Fruit fly (Drosophila melanogaster) whole organism: ENCODE data around the gene CG43390.

Source experiments
- Dll ChIP-seq: fragments of >200 bp; optimal IDR thresholded peaks from 2 replicates; lab custom pipeline; 2017
- psq ChIP-seq: fragments of >200 bp; optimal IDR thresholded peaks from 2 replicates; lab custom pipeline; 2017

DNA sequence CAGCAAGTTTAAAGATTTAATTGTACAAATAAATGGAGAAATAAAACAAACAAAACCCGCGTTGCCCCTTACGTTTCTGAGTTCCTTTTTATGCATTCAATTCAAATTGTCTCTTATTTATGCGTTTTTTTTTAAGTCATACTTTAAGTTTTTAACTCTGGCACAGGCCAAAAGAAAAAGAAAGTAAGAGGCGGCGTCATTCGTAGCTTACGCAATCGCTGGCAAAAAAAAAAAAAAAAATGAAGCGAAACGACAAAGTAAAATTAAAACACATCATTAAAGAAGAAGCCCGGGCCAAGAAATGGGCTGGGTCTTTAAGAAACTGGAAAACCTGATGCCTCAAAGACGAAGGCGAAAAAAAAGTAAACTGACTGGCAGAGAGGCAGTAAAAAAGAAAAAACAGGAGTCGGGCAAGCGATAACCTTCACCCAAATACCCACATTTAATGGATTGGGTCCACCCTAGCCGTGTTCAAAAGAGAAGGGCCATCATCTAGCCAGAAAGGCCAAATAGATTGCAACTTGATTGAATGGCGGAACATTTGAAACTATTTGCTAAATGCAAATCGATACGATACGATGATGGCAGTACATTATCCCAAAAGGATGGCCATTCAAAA lies 36.0 kb downstream of the CG43390 start:
- no peak for TF ChIP-seq psq (lab: Kevin White, UChicago)
- TF ChIP-seq Dll (lab: Kevin White, UChicago), result no peak
